Worm (Caenorhabditis elegans) whole organism, L4/young adult: Measurements from ENCODE around the gene scl-23.

Source experiments
- W03F9.2 ChIP-seq: fragments of 150-350 bp; optimal IDR thresholded peaks from 2 replicates; lab custom pipeline; 2014; ENCODE audit warnings: missing biosample characterization, missing genetic modification characterization
- dao-5 ChIP-seq: sonication (generic microtip); optimal IDR thresholded peaks from 2 replicates; lab custom pipeline; 2016; ENCODE audit warnings: missing genotype, missing genetic modification characterization, moderate library complexity, missing compliant biosample characterization

- TF ChIP-seq dao-5, result no peak
- TF ChIP-seq W03F9.2, result no peak
These were observed 31.1 kb downstream of the scl-23 start, which contains the start of gene T05C7.5 for ce11 chrIV:58818-59217.
